Fruit fly (Drosophila melanogaster): ENCODE data around the gene CG8677.

dm6 chr2L:21214961-21215362 lies 6.2 kb upstream of the CG8677 start:
- TF ChIP-seq usp (GFP tag; optimal IDR thresholded peaks at IDR 0.05), result no peak
- no peak for TF ChIP-seq Dll (optimal IDR thresholded peaks at IDR 0.05)
- no peak for TF ChIP-seq CG8478 (optimal IDR thresholded peaks at IDR 0.05)
- no peak for TF ChIP-seq psq (optimal IDR thresholded peaks at IDR 0.05)
- no peak for TF ChIP-seq pan (optimal IDR thresholded peaks at IDR 0.05)
- TF ChIP-seq EcR (GFP tag; optimal IDR thresholded peaks at IDR 0.05), result no peak

Data from whole organism.